Worm (Caenorhabditis elegans): ENCODE results near the gene str-249.
A peak's percentile ranks its signal among the peaks of the same experiment; 100 is the strongest.

DNA sequence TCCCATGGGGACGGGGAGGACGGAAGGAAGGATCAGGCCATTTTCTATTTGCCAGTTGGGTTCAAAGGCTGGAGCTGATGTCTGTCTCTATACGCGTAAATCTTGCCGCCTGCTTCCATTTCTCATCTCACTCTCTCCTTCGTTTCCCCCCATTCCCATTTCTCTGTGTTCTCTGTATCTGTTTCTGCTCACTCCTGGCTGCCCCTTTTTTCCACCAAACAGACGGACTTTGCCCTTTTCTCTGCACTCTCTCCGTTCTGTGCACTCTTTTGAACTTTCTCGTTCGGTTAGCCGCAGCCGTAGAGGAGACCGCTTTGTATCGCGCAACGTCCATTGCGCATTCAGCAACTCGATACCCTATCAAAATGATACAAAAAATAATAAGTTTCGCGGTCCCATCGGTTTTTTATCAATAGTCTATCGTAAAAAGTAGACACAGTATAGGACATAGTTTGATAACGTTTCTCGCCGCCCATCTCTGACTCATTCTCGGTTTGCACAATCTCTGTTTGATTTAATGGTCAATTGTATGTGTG, 48.8 kb upstream of the str-249 start:
- TF ChIP-seq tbx-2 (tag; optimal IDR thresholded peaks at IDR 0.05) (peak; percentile 70), ztf-16 (tag; optimal IDR thresholded peaks at IDR 0.05) (peak; percentile 6), lin-11 (tag; optimal IDR thresholded peaks at IDR 0.05) (no peak), pag-3 (tag; optimal IDR thresholded peaks at IDR 0.05; ENCODE audit: borderline replicate concordance) (no peak), sox-4 (tag; optimal IDR thresholded peaks at IDR 0.05) (no peak)

Measured in whole organism, late embryonic.